Fruit fly (Drosophila melanogaster) Kc167 (cell line): ENCODE results near the gene CG3704.

Source experiments
- Myc ChIP-seq: fragments of >200 bp; optimal IDR thresholded peaks from 2 replicates; lab custom pipeline; 2017; ENCODE audit warnings: missing external identifiers
- Sin3A ChIP-seq: fragments of >200 bp; optimal IDR thresholded peaks from 2 replicates; lab custom pipeline; 2018; ENCODE audit warnings: missing external identifiers
- h ChIP-seq: fragments of >200 bp; optimal IDR thresholded peaks from 3 replicates; lab custom pipeline; 2018; ENCODE audit warnings: missing external identifiers
- insv ChIP-seq: fragments of >200 bp; optimal IDR thresholded peaks from 3 replicates; lab custom pipeline; 2018; ENCODE audit warnings: missing external identifiers
- psq ChIP-seq: fragments of >200 bp; optimal IDR thresholded peaks from 2 replicates; lab custom pipeline; 2017; ENCODE audit warnings: missing external identifiers
- ttk ChIP-seq: sonication (Bioruptor generic); optimal IDR thresholded peaks from 2 replicates; lab custom pipeline; 2017; ENCODE audit warnings: missing external identifiers

Gene CG3704

DNA sequence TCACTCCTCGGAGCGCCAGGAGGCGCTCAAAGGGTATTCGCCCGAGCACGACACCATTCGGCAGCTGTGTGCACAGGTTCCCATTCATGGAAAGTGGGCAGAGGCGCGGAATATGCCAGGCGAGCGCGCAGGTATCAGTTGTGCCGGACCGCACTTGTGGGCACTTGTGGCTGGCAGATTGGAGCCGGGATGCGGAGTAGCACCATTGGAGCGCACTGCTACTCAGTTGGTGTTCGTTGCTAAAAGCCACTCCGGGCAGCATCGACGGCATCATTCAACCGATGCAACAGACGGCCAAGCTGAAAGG is 4.8 kb downstream of the CG3704 start:
- TF ChIP-seq Sin3A (lab: Kevin White, UChicago) (no peak), h (lab: Kevin White, UChicago) (no peak), Myc (lab: Kevin White, UChicago) (no peak), insv (lab: Kevin White, UChicago) (no peak), ttk (lab: Kevin White, UChicago) (no peak), psq (lab: Kevin White, UChicago) (no peak)

DNA sequence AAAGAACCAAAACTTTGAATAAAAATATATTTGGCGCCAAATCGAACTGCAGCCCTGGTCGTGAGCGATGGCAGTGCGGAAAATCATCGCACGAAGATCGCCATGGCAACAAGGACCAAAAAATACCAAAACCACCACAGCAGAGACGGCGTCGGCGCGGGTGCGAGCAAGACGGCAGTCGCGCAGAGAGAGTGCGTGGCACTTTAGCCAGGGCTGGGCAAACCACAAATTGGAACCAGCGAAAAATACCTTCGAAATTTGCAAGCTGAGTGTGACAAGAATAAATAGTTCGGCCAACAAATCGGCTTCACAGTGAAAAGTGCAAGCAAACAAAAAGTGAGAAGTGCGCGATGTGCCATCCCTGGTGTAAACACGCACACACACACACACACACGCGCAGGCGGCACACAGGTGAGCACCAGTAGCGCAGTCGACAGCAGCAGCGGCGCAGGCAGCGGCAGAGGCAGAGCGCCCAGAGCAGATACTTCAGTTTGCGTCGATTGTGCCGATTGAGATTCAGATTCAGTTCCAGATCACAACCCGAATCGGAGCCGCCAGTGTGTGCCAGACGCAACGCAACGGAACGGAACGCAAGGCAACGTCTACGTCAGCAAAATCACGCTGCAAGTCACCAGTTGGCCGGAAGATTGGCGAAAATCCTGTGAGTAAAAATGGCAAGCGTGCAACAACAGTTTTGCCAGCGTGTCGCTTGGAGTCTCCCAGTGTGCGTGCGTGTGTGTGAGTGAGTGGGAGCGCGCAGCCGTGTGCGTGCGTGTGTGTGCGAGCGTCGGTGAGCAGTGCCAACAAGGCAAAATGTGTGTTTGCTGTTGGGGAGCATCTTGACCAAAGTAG is 5.3 kb downstream of the CG3704 start, which contains the start of gene TRAM:
TSS of gene TRAM (plus strand) at position 184 of the 852 bp plus-strand sequence.
- TF ChIP-seq psq (lab: Kevin White, UChicago) (no peak), h (lab: Kevin White, UChicago) (no peak), ttk (lab: Kevin White, UChicago) (no peak), Myc (lab: Kevin White, UChicago) (no peak), Sin3A (lab: Kevin White, UChicago) (no peak), insv (lab: Kevin White, UChicago) (no peak)

DNA sequence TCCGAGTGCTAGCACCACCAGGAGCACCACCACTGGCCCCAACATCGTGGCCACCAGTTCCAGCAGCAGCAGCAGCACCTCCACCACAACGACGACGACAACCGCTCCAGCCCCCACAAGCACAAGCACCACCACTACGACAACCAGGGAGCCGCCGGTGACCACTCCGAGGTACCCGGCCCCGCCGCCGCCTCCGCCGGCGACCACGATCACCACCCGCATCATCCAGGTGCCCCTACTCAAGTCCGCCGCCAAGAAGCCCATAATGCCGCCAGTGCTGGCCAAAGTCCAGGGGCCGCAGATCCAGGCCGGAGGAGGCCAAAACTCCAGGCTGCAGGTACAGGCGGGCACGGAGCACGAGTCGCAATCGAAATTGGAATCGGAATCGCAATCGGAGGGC is 6.6 kb downstream of the CG3704 start:
- TF ChIP-seq Myc (lab: Kevin White, UChicago) = no peak
- TF ChIP-seq ttk (lab: Kevin White, UChicago) = no peak
- no peak for TF ChIP-seq Sin3A (lab: Kevin White, UChicago)
- TF ChIP-seq h (lab: Kevin White, UChicago) = no peak
- TF ChIP-seq psq (lab: Kevin White, UChicago) = no peak
- TF ChIP-seq insv (lab: Kevin White, UChicago) = no peak

DNA sequence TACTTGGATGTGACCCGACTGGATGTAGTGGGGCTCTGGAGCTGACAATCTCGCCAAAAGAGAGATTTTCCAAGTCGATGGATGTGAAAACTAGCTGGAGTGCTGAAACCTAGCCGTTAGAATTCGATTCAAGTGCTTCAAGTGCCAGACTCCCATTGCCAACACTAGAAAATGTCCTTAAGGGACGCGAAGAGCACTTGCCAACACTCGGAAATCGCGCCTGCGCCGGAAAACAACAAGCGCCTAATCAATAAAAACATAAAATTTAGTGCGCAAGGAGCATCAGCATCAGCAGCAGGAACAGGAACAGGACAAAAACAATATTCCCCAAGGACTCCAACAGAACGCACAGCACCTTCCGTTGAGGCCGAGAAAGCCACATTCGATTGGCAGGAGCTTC is 7.7 kb downstream of the CG3704 start:
- no peak for TF ChIP-seq Sin3A (lab: Kevin White, UChicago)
- TF ChIP-seq psq (lab: Kevin White, UChicago) = no peak
- TF ChIP-seq Myc (lab: Kevin White, UChicago) = no peak
- no peak for TF ChIP-seq ttk (lab: Kevin White, UChicago)
- TF ChIP-seq insv (lab: Kevin White, UChicago) = no peak
- TF ChIP-seq h (lab: Kevin White, UChicago) = no peak

DNA sequence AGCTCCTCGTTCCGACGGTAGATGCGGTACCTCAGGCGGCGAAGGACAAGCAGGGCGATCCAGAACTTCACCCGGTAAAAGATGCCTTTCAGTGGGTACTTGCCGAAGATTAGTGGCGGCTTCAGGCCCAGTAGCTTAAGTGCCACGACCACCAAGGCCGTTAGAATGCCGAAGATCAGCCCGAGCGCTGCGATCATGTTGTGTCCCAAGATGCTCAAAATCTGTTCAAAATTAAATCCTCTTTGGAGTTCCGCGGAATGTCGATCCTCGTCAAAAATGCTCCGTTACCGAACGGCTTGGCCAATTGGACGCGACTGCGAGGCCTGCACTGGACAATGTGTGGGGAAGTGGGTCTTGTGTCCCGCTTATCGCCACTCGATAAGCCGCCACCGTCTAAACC is 8.4 kb downstream of the CG3704 start, which contains the start of the genes CG32815 and CG3706:
TSS of gene CG32815 (plus strand) at position 301 of the 400 bp plus-strand sequence.
TSS of gene CG3706 (minus strand) at position 310 of the 400 bp plus-strand sequence.
- TF ChIP-seq ttk (lab: Kevin White, UChicago) = no peak
- no peak for TF ChIP-seq psq (lab: Kevin White, UChicago)

DNA sequence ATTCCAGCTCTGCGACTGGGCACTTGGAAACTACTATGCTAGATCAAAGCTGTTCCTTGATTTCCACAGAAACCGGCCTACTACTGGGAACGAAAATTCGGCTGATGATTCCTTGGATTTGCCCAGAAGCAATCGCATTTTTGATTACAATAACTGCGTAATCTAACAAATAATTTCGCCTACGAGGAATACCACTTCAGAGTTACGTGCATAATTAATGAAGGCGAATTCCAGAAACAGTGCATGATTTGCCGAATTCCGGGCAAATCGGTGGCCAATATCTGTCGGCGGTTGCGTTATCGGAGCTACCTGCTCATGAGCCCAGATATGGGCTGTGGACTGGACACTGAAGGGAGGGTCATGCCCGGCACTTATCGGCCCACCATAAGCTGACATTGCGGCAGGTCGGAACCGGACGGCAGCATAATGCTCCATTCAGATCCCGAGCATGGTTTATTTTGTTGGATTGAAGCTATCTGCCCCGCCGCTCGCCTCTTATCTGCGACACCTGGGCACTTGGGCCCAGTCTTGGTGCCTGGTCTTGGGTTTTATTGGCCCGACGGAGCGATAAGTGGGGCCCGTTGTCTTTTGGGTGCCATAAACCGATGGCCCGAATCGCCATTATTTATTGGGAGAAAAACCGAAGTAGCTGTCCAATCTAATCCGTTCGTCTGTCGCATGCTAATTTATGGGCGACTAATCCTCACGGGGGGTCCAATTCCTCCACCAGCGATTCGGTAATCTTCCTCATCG is 10.4 kb downstream of the CG3704 start, which contains the start of gene CG3708:
TSS of gene CG3708 (minus strand) at position 51 of the 753 bp plus-strand sequence.
- no peak for TF ChIP-seq Myc (lab: Kevin White, UChicago)
- TF ChIP-seq insv (lab: Kevin White, UChicago) = no peak
- no peak for TF ChIP-seq h (lab: Kevin White, UChicago)
- no peak for TF ChIP-seq Sin3A (lab: Kevin White, UChicago)
- no peak for TF ChIP-seq ttk (lab: Kevin White, UChicago)
- no peak for TF ChIP-seq psq (lab: Kevin White, UChicago)

DNA sequence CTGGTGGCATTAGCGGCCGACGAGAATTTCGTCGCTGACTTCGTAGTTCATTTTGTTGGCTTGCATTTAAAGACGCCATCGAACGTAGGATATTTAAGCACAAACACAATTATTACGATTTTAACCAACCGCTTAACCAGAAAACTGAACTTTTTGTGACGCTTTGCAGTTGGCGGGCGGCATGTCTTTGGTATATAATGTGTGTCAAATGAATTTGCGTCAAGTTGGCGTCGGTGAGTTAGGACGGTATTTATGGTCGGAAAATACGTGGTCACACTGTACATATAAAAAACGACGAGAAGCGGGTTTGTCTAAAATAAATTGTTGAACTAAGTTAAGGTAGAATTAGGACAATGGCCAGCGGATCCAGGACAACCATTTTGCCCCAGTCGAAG is 12.7 kb downstream of the CG3704 start, which contains the start of the genes CG43867 and MED22:
TSS of gene CG43867 (minus strand) at position 113 of the 395 bp plus-strand sequence.
TSS of gene MED22 (plus strand) at position 277 of the 395 bp plus-strand sequence.
- no peak for TF ChIP-seq psq (lab: Kevin White, UChicago)
- no peak for TF ChIP-seq Sin3A (lab: Kevin White, UChicago)
- no peak for TF ChIP-seq Myc (lab: Kevin White, UChicago)
- TF ChIP-seq ttk (lab: Kevin White, UChicago) = no peak
- TF ChIP-seq insv (lab: Kevin White, UChicago) = no peak
- TF ChIP-seq h (lab: Kevin White, UChicago) = no peak

DNA sequence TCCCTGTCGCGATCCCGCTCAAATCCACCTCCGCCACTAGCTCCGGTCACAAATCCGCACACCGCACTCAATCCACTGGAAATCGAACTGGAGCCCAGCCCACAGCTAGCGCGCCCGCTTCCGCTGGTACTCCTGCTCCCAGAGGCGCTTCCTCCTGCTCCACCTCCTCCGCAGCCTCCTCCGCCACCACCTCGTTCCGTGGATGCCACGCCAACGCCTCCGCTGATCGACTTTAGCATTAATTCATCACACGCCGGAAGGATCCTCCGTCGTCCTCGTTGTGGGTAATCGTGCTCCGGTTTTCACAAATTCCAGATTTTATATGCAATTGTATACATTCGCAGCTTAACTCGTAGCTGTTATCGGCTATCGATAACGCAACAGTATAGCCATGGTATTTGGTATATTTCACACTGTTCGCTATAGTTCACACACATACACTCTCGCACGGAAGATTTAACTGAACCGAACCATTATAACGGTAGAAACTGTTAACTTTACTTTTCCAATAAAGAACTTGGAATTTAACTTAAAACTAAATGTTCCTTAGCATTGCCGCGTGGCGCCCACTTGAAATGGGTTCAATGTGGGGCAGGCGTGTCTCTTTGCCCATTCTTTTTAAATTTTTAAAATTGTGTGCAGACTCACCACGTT is 13.3 kb downstream of the CG3704 start, which contains the start of gene Lztr1:
TSS of gene Lztr1 (minus strand) at position 374 of the 654 bp plus-strand sequence.
- no peak for TF ChIP-seq Myc (lab: Kevin White, UChicago)
- no peak for TF ChIP-seq Sin3A (lab: Kevin White, UChicago)
- TF ChIP-seq psq (lab: Kevin White, UChicago) = no peak
- TF ChIP-seq insv (lab: Kevin White, UChicago) = no peak
- TF ChIP-seq ttk (lab: Kevin White, UChicago) = no peak
- TF ChIP-seq h (lab: Kevin White, UChicago) = no peak

DNA sequence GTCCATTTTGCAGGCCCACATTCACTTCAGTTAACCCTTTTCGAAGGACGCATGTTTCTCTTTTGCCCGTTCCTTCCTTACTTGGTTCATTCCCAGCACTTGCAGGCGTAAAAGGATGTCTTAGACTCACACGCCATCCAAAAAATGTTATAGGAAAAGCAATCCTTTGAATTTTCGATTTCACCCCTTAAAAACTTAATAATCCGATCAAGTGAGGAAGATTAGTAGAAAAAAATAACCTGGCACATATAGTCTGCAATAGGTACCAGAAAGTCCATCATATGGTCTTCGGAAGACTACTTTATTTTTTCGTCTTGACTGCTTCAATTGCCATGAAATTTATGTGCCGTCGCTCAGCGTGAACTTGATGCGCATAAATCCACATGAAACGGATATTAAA is 19.2 kb downstream of the CG3704 start:
- no peak for TF ChIP-seq Sin3A (lab: Kevin White, UChicago)
- TF ChIP-seq insv (lab: Kevin White, UChicago) = no peak
- no peak for TF ChIP-seq Myc (lab: Kevin White, UChicago)
- no peak for TF ChIP-seq h (lab: Kevin White, UChicago)
- no peak for TF ChIP-seq psq (lab: Kevin White, UChicago)
- no peak for TF ChIP-seq ttk (lab: Kevin White, UChicago)

DNA sequence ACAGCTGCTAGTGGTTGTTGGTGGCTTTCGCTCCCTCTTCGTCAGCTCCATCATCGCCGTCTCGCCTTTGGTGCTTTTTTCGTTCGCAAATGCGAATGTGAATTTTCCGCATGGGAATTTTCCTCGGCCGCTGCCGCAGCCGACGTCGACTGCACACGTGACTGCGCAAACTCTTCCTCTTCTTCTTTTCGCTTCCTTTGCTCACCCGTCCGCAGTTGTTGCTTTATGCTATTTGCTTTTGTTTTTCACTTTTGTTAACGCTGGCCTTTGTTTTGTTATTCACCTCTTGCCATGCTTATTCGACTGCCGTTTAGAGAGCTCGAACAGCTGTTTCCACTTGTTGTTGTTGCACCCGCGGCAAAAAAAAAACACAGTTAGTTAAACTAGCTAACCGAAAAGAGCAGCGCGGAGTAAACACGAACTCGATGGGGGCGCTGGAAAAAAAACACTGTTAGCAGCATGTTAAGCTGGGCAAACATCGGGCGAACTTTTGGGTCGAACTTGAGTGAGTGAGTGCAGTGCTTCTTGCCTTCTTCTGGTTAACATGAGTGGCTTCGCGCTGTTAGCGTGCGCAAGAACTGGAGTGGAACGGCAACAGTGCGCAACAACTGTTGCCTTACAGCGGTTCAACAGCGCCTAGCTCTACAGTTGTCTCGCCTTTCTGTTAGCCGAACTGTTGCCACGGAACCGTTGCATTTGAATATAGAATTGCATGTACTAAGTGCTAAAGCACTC is 31.7 kb downstream of the CG3704 start:
- TF ChIP-seq ttk (lab: Kevin White, UChicago) = no peak
- no peak for TF ChIP-seq h (lab: Kevin White, UChicago)
- no peak for TF ChIP-seq psq (lab: Kevin White, UChicago)
- no peak for TF ChIP-seq Sin3A (lab: Kevin White, UChicago)
- no peak for TF ChIP-seq insv (lab: Kevin White, UChicago)
